Fruit fly (Drosophila melanogaster) ovary, adult (tissue): ENCODE results near the gene Neu2.

ENCODE experiments used
- CG17801 ChIP-seq: fragments of 200-800 bp; optimal IDR thresholded peaks from 2 replicates; lab custom pipeline; 2019; ENCODE audit warnings: missing biosample characterization, mild to moderate bottlenecking, missing genetic modification characterization, moderate library complexity; ENCODE audit not compliant: partially characterized antibody

The Neu2 gene

dm6 chr3L:21465261-21466112 is 24.9 kb downstream of the Neu2 start:
- no peak for TF ChIP-seq CG17801 (GFP tag; lab: Kevin White, UChicago)

dm6 chr3L:21464240-21464639 is 26.1 kb downstream of the Neu2 start:
- TF ChIP-seq CG17801 (GFP tag; lab: Kevin White, UChicago) = no peak

DNA sequence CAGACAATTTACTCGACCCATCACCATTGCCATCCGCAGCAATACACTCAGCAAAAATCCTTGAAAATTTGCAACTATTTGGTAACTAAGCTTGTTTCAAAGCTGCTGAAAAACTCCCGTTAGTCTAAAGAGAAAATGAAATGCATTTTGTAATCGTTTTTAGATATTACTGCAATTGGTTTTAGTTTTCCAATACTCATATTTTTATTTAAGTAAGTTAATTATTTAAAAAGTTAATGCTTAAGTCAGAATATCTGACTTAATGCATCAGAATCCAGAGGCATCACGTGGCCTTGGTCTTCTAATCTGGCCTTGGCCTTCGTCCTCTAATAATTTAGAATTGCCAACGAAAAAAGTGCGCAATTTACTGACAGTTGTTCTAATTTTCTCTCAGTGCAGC is 27.5 kb downstream of the Neu2 start:
- TF ChIP-seq CG17801 (GFP tag; lab: Kevin White, UChicago) = no peak

- TF ChIP-seq CG17801 (GFP tag; lab: Kevin White, UChicago) = no peak
Observed at dm6 chr3L:21460149-21460873, 30.1 kb downstream of the Neu2 start.

DNA sequence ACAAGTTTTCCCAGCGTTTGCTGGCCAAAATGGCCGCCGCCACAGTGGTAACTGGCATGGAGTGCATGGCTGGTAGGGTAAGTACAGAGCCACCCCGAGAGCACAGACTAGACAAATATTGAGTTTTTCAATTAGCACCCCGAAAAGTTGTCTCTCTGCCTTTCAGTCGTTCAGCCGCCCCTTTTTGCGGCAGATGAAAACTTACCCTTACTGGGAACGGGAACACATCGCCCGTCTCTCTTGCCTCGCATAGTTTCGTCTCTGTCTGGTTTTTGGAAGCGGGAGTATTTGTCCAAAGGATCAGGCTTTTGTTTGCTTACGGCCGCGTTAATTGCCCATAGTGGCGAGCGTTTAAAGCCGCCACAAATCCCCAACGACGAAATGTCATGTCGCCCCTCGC is 31.6 kb downstream of the Neu2 start:
- TF ChIP-seq CG17801 (GFP tag; lab: Kevin White, UChicago) = no peak

dm6 chr3L:21455196-21455595 is 35.2 kb downstream of the Neu2 start:
- no peak for TF ChIP-seq CG17801 (GFP tag; lab: Kevin White, UChicago)

- no peak for TF ChIP-seq CG17801 (GFP tag; lab: Kevin White, UChicago)
Observed at dm6 chr3L:21453623-21454022, 36.8 kb downstream of the Neu2 start.

DNA sequence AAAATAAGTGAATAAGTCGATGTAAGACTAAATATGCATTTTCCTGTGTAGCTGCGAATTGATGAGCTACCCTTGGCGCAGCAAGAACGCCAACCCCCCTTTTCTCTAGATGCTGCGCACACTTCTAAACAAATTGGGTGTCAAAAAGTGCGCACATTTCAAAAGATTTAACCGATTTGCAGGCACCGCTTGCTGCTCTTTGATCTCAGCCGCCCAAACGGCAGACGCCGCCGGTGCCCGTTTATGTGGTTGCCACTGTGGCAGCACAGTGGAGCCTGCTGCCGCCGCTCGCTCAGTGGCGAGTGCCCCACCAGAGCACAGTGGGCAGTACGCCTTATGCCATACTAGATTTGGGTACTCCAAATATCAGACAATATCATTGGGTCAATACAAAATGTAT is 39.9 kb downstream of the Neu2 start:
- TF ChIP-seq CG17801 (GFP tag; lab: Kevin White, UChicago) = no peak

DNA sequence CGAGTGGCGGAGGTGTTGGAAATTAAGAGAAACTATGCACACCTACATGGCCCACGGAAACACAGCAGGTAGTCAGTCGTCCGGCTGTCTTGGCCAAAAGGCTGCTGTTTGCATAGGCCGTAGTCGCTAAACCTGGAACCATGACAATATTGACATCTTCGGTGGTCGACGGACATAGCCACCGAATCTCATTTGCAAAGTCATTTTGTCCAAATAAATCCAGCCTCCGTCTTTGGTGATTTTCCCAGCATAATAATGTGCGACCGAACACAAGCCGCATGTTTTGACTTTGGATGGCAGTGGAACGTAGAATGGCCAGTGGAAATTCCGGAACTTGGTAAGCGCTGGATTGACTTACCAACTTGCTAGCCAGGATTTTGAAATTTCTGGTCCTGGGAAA is 41.0 kb downstream of the Neu2 start:
- TF ChIP-seq CG17801 (GFP tag; lab: Kevin White, UChicago) = no peak

DNA sequence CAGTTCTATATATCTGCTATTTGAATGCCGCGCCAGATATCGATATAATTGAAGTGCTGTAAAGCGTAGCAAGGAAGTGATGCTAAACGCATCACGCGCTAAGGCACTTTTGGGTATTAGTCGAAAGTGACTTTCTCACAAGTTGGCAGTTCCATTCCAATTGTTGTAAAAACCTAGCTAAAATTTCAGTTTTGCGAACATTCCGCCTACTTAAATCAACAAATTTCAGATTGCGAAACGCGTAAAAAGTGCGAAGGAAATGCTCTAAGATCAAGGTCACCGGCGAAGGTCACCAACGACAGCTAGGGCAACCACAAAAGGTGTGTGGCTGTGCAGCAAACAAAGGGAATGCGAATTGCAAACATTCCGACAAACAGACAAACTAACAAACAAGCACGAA is 44.7 kb downstream of the Neu2 start, which contains the start of gene Syx7:
TSS of gene Syx7 (plus strand) at position 131 of the 400 bp plus-strand sequence.
- peak; percentile 39 for TF ChIP-seq CG17801 (GFP tag; lab: Kevin White, UChicago)

DNA sequence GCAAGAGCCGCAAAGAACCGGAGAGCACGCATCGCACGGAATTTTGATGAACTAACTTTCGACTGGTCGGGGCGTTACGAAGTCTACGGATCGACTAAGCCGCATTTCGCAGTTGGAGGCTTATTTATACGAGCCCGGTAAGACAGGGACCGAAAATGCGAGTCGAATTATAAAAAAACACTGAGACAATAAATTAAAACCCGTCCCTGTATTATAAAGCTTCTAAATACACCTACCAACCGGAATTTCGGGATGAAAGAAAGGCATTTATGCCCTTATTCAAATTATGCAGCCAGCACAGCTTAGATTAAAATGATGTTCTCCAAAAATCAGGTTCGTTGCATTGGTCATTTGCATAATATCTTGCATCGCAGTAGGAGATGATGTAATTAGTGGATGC is 45.7 kb downstream of the Neu2 start, which contains the start of gene Alp1:
TSS of gene Alp1 (minus strand) at position 101 of the 400 bp plus-strand sequence.
- no peak for TF ChIP-seq CG17801 (GFP tag; lab: Kevin White, UChicago)

DNA sequence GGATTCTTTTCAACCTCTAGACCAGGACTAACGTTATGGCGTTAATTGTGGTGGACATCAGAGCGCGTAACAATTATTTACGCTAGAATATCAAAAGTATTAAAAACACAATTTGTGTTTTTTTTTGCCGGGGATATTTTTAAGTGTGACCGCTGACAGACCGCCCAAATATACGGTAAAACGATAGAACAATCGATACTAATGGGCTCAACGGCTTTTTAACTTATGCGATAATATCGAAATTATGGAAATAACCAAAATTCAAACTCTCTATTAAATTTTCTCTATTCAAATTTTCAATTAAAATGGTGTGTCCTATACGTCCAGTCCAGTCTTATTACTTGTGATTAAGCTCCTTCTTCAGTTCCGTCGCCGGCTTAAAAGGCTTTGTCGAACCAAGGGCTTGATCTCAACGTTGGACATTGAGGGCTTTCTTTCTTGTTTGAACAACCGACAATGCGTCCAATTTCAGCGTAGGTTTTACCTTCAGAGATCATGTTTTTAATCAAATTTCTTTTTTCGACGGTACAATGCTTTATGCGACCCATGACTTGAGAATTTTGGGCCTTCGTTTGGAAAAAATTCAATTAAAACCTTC is 49.1 kb downstream of the Neu2 start, which contains the start of gene CG5664:
TSS of gene CG5664 (minus strand) at position 148 of the 598 bp plus-strand sequence.
- no peak for TF ChIP-seq CG17801 (GFP tag; lab: Kevin White, UChicago)

DNA sequence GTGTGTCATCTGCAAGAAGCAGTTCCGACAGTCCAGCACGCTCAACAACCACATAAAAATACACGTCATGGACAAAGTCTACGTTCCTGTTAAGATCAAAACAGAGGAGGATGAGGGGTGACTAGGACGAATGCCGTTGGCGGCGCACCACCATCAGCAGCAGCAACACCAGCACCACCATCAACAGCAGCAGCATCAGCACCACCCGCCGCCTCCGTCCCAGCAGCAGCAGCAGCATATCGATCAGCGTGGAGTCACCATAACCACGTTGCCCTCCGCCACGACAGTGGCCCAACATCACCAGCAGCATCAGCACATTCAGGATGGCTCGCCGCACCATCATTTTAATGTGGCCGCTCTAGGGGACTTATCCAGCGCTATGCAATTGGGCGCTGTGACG is 54.3 kb downstream of the Neu2 start:
- TF ChIP-seq CG17801 (GFP tag; lab: Kevin White, UChicago) = no peak
